Worm (Caenorhabditis elegans) whole organism, L4/young adult: ENCODE results near the gene clc-25.

ENCODE experiments used
- W03F9.2 ChIP-seq: fragments of 150-350 bp; optimal IDR thresholded peaks from 2 replicates; lab custom pipeline; 2014; ENCODE audit warnings: missing biosample characterization, missing genetic modification characterization
- dao-5 ChIP-seq: sonication (generic microtip); optimal IDR thresholded peaks from 2 replicates; lab custom pipeline; 2016; ENCODE audit warnings: missing genotype, missing genetic modification characterization, moderate library complexity, missing compliant biosample characterization

DNA sequence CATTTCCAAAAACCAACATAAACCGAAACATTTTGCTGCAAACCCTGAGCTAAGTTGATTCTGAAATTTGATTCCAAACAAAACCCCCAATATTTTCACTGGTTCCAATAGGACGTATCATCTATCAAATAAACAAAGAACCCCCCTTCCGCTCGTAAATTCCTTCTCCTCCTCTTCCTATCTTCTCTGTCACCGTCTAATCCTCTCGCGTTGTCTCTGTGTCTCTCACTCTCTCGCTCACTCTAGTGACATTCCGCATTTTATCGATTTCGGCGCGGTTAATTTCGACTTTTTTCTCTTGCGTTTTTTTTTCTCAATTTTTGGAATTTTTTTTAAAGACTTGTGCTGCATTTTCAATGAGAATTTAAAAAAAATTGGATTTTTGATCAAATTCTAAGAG lies 44.2 kb downstream of the clc-25 start:
- TF ChIP-seq W03F9.2 (tag; lab: Kevin White, UChicago) (no peak), dao-5 (tag; lab: Kevin White, UChicago) (no peak)
